Fruit fly (Drosophila melanogaster): ENCODE measurements around the gene CG18048.

The CG18048 gene

DNA sequence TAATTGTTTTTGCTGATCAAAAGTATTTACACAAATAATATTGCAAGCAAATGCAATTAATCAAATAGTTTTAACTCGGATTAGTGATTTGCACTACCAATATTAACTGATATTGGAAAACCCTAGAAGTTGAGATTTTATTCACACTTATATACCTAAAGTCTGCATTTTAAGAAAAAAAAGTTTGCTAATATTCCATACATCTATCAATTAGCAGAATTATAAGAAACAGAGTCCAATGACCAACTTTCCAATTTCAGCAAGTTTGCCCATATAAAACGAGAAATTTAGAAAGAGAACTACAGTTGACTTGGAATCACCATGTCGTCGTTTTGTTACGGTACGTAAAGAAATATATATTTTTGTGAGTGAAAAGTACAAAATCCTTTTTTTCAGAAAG is 39.3 kb upstream of the CG18048 start, which contains the start of gene CG46026:
CG46026 (plus strand) TSS at position 301 of the 400 bp plus-strand sequence.
- TF ChIP-seq Hr96 (GFP tag; optimal IDR thresholded peaks at IDR 0.05) (no peak), toe (GFP tag; optimal IDR thresholded peaks at IDR 0.05) (no peak), CG7101 (tag; optimal IDR thresholded peaks at IDR 0.05) (no peak), CG7045 (GFP tag; optimal IDR thresholded peaks at IDR 0.05) (no peak), CG5204 (GFP tag; optimal IDR thresholded peaks at IDR 0.05) (no peak), CG33017 (tag; optimal IDR thresholded peaks at IDR 0.05) (no peak), tj (GFP tag; optimal IDR thresholded peaks at IDR 0.05) (no peak), cnc (optimal IDR thresholded peaks at IDR 0.05) (no peak), CG11617 (GFP tag; optimal IDR thresholded peaks at IDR 0.05) (no peak), Mnt (GFP tag; optimal IDR thresholded peaks at IDR 0.05) (no peak), kay (GFP tag; ENCODE audit: borderline replicate concordance) (no peak), cic (GFP tag; optimal IDR thresholded peaks at IDR 0.05) (no peak), CG1620 (GFP tag; optimal IDR thresholded peaks at IDR 0.05) (no peak), Clk (GFP tag; optimal IDR thresholded peaks at IDR 0.05) (no peak), pad (GFP tag; optimal IDR thresholded peaks at IDR 0.05) (no peak), CG14711 (tag; optimal IDR thresholded peaks at IDR 0.05) (no peak), Crg-1 (GFP tag; optimal IDR thresholded peaks at IDR 0.05) (no peak), bab1 (GFP tag; optimal IDR thresholded peaks at IDR 0.05) (no peak)

DNA sequence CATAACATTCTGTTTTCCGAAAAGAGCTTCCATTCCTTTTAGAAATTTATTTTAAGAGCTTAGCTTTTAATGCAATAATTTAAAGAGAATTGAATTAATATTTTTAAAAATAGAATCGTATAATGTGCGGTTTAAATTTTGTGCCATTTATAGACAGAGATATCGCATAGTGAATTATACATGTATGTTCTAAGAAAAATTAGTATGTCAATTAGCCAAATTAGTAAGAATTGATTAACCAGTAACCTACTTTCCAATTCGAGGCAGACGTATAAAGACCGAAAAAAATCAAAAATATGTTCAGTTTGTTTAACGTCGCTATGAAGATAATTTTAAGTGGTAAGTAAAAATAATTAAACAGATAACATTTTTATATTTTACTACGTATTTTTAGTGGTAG is 36.2 kb upstream of the CG18048 start, which contains the start of gene CG31560:
CG31560 (plus strand) TSS at position 301 of the 400 bp plus-strand sequence.
- TF ChIP-seq CG33017 (tag; optimal IDR thresholded peaks at IDR 0.05), result no peak
- TF ChIP-seq bab1 (GFP tag; optimal IDR thresholded peaks at IDR 0.05), result no peak
- no peak for TF ChIP-seq pad (GFP tag; optimal IDR thresholded peaks at IDR 0.05)
- TF ChIP-seq tj (GFP tag; optimal IDR thresholded peaks at IDR 0.05), result no peak
- no peak for TF ChIP-seq toe (GFP tag; optimal IDR thresholded peaks at IDR 0.05)
- TF ChIP-seq Crg-1 (GFP tag; optimal IDR thresholded peaks at IDR 0.05), result no peak

DNA sequence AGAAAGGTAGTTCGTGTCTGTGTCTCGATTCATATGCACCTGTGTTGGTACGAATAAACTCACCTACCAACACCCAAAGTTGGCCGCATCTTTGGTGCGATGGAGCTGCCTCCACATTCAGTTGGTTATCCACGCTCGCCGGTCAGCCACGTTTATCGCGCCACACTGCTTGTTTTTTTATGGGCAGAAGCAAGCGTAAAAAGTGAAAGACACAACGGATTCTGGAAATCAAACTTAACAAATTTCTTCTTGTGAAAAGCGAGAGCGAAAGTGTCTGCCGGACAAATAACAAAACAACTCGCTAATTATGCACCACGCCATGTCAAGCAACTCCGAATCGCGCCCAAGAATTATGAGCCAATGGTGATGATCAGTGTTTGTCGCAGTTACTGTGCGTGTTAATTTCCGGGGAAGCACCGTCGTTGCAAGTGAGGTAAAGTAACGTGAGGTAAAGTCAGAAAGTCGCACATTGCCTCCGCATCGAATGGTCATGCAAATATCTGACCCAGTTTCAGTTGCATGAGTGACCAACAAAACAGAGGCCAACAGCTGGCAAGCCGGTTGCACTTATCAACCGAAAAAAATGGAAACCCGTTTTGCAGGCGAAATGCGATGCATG is 34.2 kb upstream of the CG18048 start, which contains the start of gene Osi17:
Osi17 (plus strand) TSS at position 132 of the 619 bp plus-strand sequence.
- TF ChIP-seq CG11617 (GFP tag; optimal IDR thresholded peaks at IDR 0.05) (no peak), CG7045 (GFP tag; optimal IDR thresholded peaks at IDR 0.05) (no peak), CG14711 (tag; optimal IDR thresholded peaks at IDR 0.05) (no peak), CG1620 (GFP tag; optimal IDR thresholded peaks at IDR 0.05) (no peak), tj (GFP tag; optimal IDR thresholded peaks at IDR 0.05) (no peak), cnc (optimal IDR thresholded peaks at IDR 0.05) (no peak), Crg-1 (GFP tag; optimal IDR thresholded peaks at IDR 0.05) (no peak), CG7101 (tag; optimal IDR thresholded peaks at IDR 0.05) (no peak), CG33017 (tag; optimal IDR thresholded peaks at IDR 0.05) (no peak), toe (GFP tag; optimal IDR thresholded peaks at IDR 0.05) (no peak), Clk (GFP tag; optimal IDR thresholded peaks at IDR 0.05) (no peak), Mnt (GFP tag; optimal IDR thresholded peaks at IDR 0.05) (no peak), pad (GFP tag; optimal IDR thresholded peaks at IDR 0.05) (no peak), kay (GFP tag; ENCODE audit: borderline replicate concordance) (no peak), CG5204 (GFP tag; optimal IDR thresholded peaks at IDR 0.05) (no peak)

DNA sequence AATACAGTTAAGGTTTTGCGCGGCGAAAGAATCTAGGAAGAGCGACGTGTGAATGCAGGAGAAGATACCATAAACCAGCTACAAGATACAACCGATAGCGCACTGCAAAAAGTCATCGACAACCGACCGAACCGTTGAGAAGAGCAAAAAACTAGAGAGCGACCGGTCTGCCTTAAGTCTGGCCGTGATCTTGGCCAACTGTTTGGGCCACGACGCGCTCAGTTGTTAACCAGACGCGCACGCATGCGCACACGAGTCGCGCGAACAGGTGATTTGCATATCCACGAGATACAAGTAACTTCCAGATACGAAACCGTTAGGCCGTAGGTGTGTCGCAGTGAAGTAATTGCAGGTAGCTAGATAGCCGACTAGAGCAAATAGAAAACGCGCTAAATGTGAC is 30.8 kb upstream of the CG18048 start:
- TF ChIP-seq cnc (optimal IDR thresholded peaks at IDR 0.05), result no peak
- no peak for TF ChIP-seq CG11617 (GFP tag; optimal IDR thresholded peaks at IDR 0.05)
- no peak for TF ChIP-seq CG33017 (tag; optimal IDR thresholded peaks at IDR 0.05)
- no peak for TF ChIP-seq CG14711 (tag; optimal IDR thresholded peaks at IDR 0.05)
- no peak for TF ChIP-seq Clk (GFP tag; optimal IDR thresholded peaks at IDR 0.05)
- TF ChIP-seq ovo (GFP tag; optimal IDR thresholded peaks at IDR 0.05), result no peak
- TF ChIP-seq Crg-1 (GFP tag; optimal IDR thresholded peaks at IDR 0.05), result no peak
- TF ChIP-seq kay (GFP tag; ENCODE audit: borderline replicate concordance), result no peak
- no peak for TF ChIP-seq CG7045 (GFP tag; optimal IDR thresholded peaks at IDR 0.05)
- TF ChIP-seq Hr96 (GFP tag; optimal IDR thresholded peaks at IDR 0.05), result no peak
- TF ChIP-seq toe (GFP tag; optimal IDR thresholded peaks at IDR 0.05), result no peak
- no peak for TF ChIP-seq Mnt (GFP tag; optimal IDR thresholded peaks at IDR 0.05)
- TF ChIP-seq CG5204 (GFP tag; optimal IDR thresholded peaks at IDR 0.05), result no peak
- no peak for TF ChIP-seq CG1620 (GFP tag; optimal IDR thresholded peaks at IDR 0.05)
- TF ChIP-seq tj (GFP tag; optimal IDR thresholded peaks at IDR 0.05), result no peak
- no peak for TF ChIP-seq bab1 (GFP tag; optimal IDR thresholded peaks at IDR 0.05)
- TF ChIP-seq pad (GFP tag; optimal IDR thresholded peaks at IDR 0.05), result no peak
- TF ChIP-seq CG7101 (tag; optimal IDR thresholded peaks at IDR 0.05), result no peak
- no peak for TF ChIP-seq cic (GFP tag; optimal IDR thresholded peaks at IDR 0.05)
- TF ChIP-seq CG12768 (GFP tag; optimal IDR thresholded peaks at IDR 0.05), result no peak

DNA sequence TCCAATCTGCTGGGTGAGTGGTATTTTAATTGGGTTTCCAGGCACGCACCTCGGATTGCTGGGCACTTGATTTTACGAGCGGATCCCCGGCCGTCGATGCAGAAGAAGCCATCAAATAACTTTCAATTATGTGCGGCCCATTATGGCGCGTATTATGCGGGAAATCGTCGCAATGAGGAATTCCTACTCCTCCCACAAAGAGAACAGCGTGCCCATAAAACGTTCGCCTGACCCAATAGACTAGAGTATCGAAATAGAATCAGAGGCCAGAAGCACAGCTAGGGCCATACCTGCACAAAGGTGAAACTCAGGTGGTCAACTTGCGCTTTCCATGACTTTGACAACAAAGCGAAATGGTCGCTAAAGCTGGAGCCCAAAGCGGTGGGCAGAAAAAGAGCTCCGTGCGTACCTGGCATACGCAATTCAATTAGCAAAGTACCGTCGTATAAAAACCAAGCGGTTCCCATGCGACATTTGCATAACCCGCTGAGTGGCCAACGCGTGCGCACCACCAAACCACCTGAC is 16.1 kb upstream of the CG18048 start, which contains the start of gene Osi18:
Osi18 (plus strand) TSS at position 475 of the 525 bp plus-strand sequence.
- TF ChIP-seq Crg-1 (GFP tag; optimal IDR thresholded peaks at IDR 0.05) (no peak), CG11617 (GFP tag; optimal IDR thresholded peaks at IDR 0.05) (no peak), CG5204 (GFP tag; optimal IDR thresholded peaks at IDR 0.05) (no peak), CG1620 (GFP tag; optimal IDR thresholded peaks at IDR 0.05) (no peak), Clk (GFP tag; optimal IDR thresholded peaks at IDR 0.05) (no peak), CG7045 (GFP tag; optimal IDR thresholded peaks at IDR 0.05) (no peak), Hr96 (GFP tag; optimal IDR thresholded peaks at IDR 0.05) (no peak), bab1 (GFP tag; optimal IDR thresholded peaks at IDR 0.05) (no peak), cnc (optimal IDR thresholded peaks at IDR 0.05) (no peak)

- TF ChIP-seq CG33017 (tag; optimal IDR thresholded peaks at IDR 0.05) (no peak), CG12768 (GFP tag; optimal IDR thresholded peaks at IDR 0.05) (no peak), CG14711 (tag; optimal IDR thresholded peaks at IDR 0.05) (no peak), CG5204 (GFP tag; optimal IDR thresholded peaks at IDR 0.05) (no peak), tj (GFP tag; optimal IDR thresholded peaks at IDR 0.05) (no peak), Clk (GFP tag; optimal IDR thresholded peaks at IDR 0.05) (no peak), CG11617 (GFP tag; optimal IDR thresholded peaks at IDR 0.05) (no peak), CG7045 (GFP tag; optimal IDR thresholded peaks at IDR 0.05) (no peak)
Observed at dm6 chr3R:6334906-6335433, 10.9 kb upstream of the CG18048 start, which contains the start of gene Osi19. Gene Osi19 (plus strand): TSS chr3R:6335362.
